Fruit fly (Drosophila melanogaster) whole organism, embryonic: ENCODE results near the gene twe.
A peak's percentile ranks its signal among the peaks of the same experiment; 100 is the strongest.

ENCODE experiments used
- CG10462 ChIP-seq: fragments of 200-800 bp; sonication (Bioruptor generic); optimal IDR thresholded peaks from 2 replicates; lab custom pipeline; 2016; ENCODE audit warnings: missing biosample characterization, missing genetic modification characterization
- CG11247 ChIP-seq: fragments of 200-800 bp; sonication (Bioruptor generic); IDR thresholded peaks from 2 replicates; pipeline ENCODE4 v1.3.6; 2022; ENCODE audit warnings: missing biosample characterization, missing genetic modification characterization
- CG11504 ChIP-seq: fragments of 200-800 bp; sonication (Bioruptor generic); optimal IDR thresholded peaks from 3 replicates; lab custom pipeline; 2019; ENCODE audit warnings: missing biosample characterization, mild to moderate bottlenecking, missing genetic modification characterization, moderate library complexity
- CG15269 ChIP-seq: fragments of 200-800 bp; sonication (Bioruptor generic); optimal IDR thresholded peaks from 2 replicates; lab custom pipeline; 2018; ENCODE audit warnings: missing biosample characterization, mild to moderate bottlenecking, missing genetic modification characterization, moderate library complexity
- CG1529 ChIP-seq: fragments of 200-800 bp; sonication (Bioruptor generic); optimal IDR thresholded peaks from 3 replicates; lab custom pipeline; 2018; ENCODE audit warnings: missing biosample characterization, missing genetic modification characterization
- CG1647 ChIP-seq: fragments of 200-800 bp; sonication (Bioruptor generic); optimal IDR thresholded peaks from 3 replicates; lab custom pipeline; 2016; ENCODE audit warnings: missing biosample characterization, missing genetic modification characterization
- CG1832 ChIP-seq: fragments of 200-800 bp; sonication (Bioruptor generic); optimal IDR thresholded peaks from 2 replicates; lab custom pipeline; 2017; ENCODE audit warnings: missing biosample characterization, mild to moderate bottlenecking, missing genetic modification characterization, inconsistent platforms
- CG31388 ChIP-seq: fragments of 200-800 bp; sonication (Bioruptor generic); optimal IDR thresholded peaks from 2 replicates; lab custom pipeline; 2016; ENCODE audit warnings: missing biosample characterization, missing genetic modification characterization
- CG33557 ChIP-seq: fragments of 200-800 bp; sonication (Bioruptor generic); optimal IDR thresholded peaks from 2 replicates; lab custom pipeline; 2019; ENCODE audit warnings: missing biosample characterization, mild to moderate bottlenecking, missing genetic modification characterization, moderate library complexity
- CG4360 ChIP-seq: fragments of 200-800 bp; sonication (Bioruptor generic); IDR thresholded peaks from 2 replicates; pipeline ENCODE4 v1.3.6; 2022; ENCODE audit warnings: missing biosample characterization, missing genetic modification characterization
- CG7271 ChIP-seq: fragments of 200-800 bp; sonication (Bioruptor generic); optimal IDR thresholded peaks from 2 replicates; lab custom pipeline; 2018; ENCODE audit warnings: missing biosample characterization, mild to moderate bottlenecking, missing genetic modification characterization, moderate library complexity
- CG7963 ChIP-seq: fragments of 200-800 bp; sonication (Bioruptor generic); IDR thresholded peaks from 3 replicates; pipeline ENCODE4 v1.3.6; 2022; ENCODE audit warnings: missing biosample characterization, missing genetic modification characterization; ENCODE audit not compliant: partially characterized antibody
- CG7987 ChIP-seq: fragments of 200-800 bp; sonication (Bioruptor generic); optimal IDR thresholded peaks from 2 replicates; lab custom pipeline; 2018; ENCODE audit warnings: missing biosample characterization, mild to moderate bottlenecking, missing genetic modification characterization, moderate library complexity
- CG8388 ChIP-seq: fragments of 200-800 bp; sonication (Bioruptor generic); optimal IDR thresholded peaks from 2 replicates; lab custom pipeline; 2019; ENCODE audit warnings: missing biosample characterization, mild to moderate bottlenecking, missing genetic modification characterization, moderate library complexity
- Dad ChIP-seq: fragments of 200-800 bp; sonication (Bioruptor generic); optimal IDR thresholded peaks from 3 replicates; lab custom pipeline; 2016; ENCODE audit warnings: missing biosample characterization, missing genetic modification characterization
- Dip2 ChIP-seq: fragments of 200-800 bp; sonication (Bioruptor generic); IDR thresholded peaks from 2 replicates; pipeline ENCODE4 v1.3.6; 2022; ENCODE audit warnings: missing biosample characterization, missing genetic modification characterization
- Dll ChIP-seq: fragments of 200-800 bp; sonication (Bioruptor generic); IDR thresholded peaks from 4 replicates; pipeline ENCODE4 v1.3.6; 2022; ENCODE audit warnings: missing biosample characterization, missing genetic modification characterization; ENCODE audit not compliant: partially characterized antibody
- E2f1 ChIP-seq: fragments of 200-800 bp; sonication (Bioruptor generic); IDR thresholded peaks from 2 replicates; pipeline ENCODE4 v1.3.6; 2022; ENCODE audit warnings: missing biosample characterization, missing genetic modification characterization
- Kr ChIP-seq: fragments of 200-800 bp; sonication (Bioruptor generic); optimal IDR thresholded peaks from 2 replicates; lab custom pipeline; 2017; ENCODE audit warnings: missing biosample characterization, mild to moderate bottlenecking, missing genetic modification characterization
- MESR4 ChIP-seq: fragments of 200-800 bp; sonication (Bioruptor generic); optimal IDR thresholded peaks from 2 replicates; lab custom pipeline; 2018; ENCODE audit warnings: missing biosample characterization, mild to moderate bottlenecking, missing genetic modification characterization, moderate library complexity
- Max ChIP-seq: fragments of 200-800 bp; sonication (Bioruptor generic); optimal IDR thresholded peaks from 2 replicates; lab custom pipeline; 2016; ENCODE audit warnings: missing biosample characterization, mild to moderate bottlenecking, missing genetic modification characterization
- Meics ChIP-seq: fragments of 200-800 bp; sonication (Bioruptor generic); optimal IDR thresholded peaks from 2 replicates; lab custom pipeline; 2017; ENCODE audit warnings: missing biosample characterization, mild to moderate bottlenecking, missing genetic modification characterization
- Mrtf ChIP-seq: fragments of 200-800 bp; sonication (Bioruptor generic); IDR thresholded peaks from 3 replicates; pipeline ENCODE4 v1.3.6; 2022; ENCODE audit warnings: missing biosample characterization, missing genetic modification characterization
- Nf-YC ChIP-seq: fragments of 200-800 bp; optimal IDR thresholded peaks from 3 replicates; lab custom pipeline; 2019; ENCODE audit warnings: missing biosample characterization, mild to moderate bottlenecking, missing genetic modification characterization, moderate library complexity
- Oli ChIP-seq: fragments of 200-800 bp; sonication (Bioruptor generic); optimal IDR thresholded peaks from 2 replicates; lab custom pipeline; 2018; ENCODE audit warnings: missing biosample characterization, mild to moderate bottlenecking, missing genetic modification characterization, moderate library complexity
- Opbp ChIP-seq: fragments of 200-800 bp; sonication (Bioruptor generic); IDR thresholded peaks from 3 replicates; pipeline ENCODE4 v1.3.6; 2022; ENCODE audit warnings: missing biosample characterization, missing genetic modification characterization; ENCODE audit not compliant: partially characterized antibody
- Sin3A ChIP-seq: fragments of >200 bp; optimal IDR thresholded peaks from 2 replicates; lab custom pipeline; 2018
- Sry-δ ChIP-seq: fragments of 200-800 bp; sonication (Bioruptor generic); optimal IDR thresholded peaks from 2 replicates; lab custom pipeline; 2016; ENCODE audit warnings: missing biosample characterization, missing genetic modification characterization
- Ssrp ChIP-seq: fragments of 200-800 bp; sonication (Bioruptor generic); optimal IDR thresholded peaks from 2 replicates; lab custom pipeline; 2018; ENCODE audit warnings: missing biosample characterization, mild to moderate bottlenecking, missing genetic modification characterization, moderate library complexity
- Xbp1 ChIP-seq: fragments of 200-800 bp; sonication (Bioruptor generic); optimal IDR thresholded peaks from 3 replicates; lab custom pipeline; 2016; ENCODE audit warnings: missing biosample characterization, mild to moderate bottlenecking, missing genetic modification characterization
- ab ChIP-seq: fragments of 200-800 bp; sonication (Bioruptor generic); optimal IDR thresholded peaks from 2 replicates; lab custom pipeline; 2016; ENCODE audit warnings: missing biosample characterization, missing genetic modification characterization
- disco-r ChIP-seq: fragments of 200-800 bp; sonication (Bioruptor generic); optimal IDR thresholded peaks from 2 replicates; lab custom pipeline; 2016; ENCODE audit warnings: missing biosample characterization, missing genetic modification characterization
- exex ChIP-seq: fragments of 200-800 bp; sonication (Bioruptor generic); optimal IDR thresholded peaks from 4 replicates; lab custom pipeline; 2018; ENCODE audit warnings: missing biosample characterization, mild to moderate bottlenecking, missing genetic modification characterization, moderate library complexity
- fu2 ChIP-seq: fragments of 200-800 bp; sonication (Bioruptor generic); optimal IDR thresholded peaks from 2 replicates; lab custom pipeline; 2016; ENCODE audit warnings: missing biosample characterization, missing genetic modification characterization
- gcm2 ChIP-seq: fragments of 200-800 bp; sonication (Bioruptor generic); optimal IDR thresholded peaks from 2 replicates; lab custom pipeline; 2016; ENCODE audit warnings: missing biosample characterization, missing genetic modification characterization
- gt ChIP-seq: fragments of 200-800 bp; sonication (Bioruptor generic); IDR thresholded peaks from 2 replicates; pipeline ENCODE4 v1.3.6; 2022; ENCODE audit warnings: missing biosample characterization, missing genetic modification characterization
- jumu ChIP-seq: fragments of 200-800 bp; sonication (Bioruptor generic); optimal IDR thresholded peaks from 3 replicates; lab custom pipeline; 2016; ENCODE audit warnings: missing biosample characterization, missing genetic modification characterization
- kni ChIP-seq: fragments of 200-800 bp; sonication (Bioruptor generic); optimal IDR thresholded peaks from 3 replicates; lab custom pipeline; 2017; ENCODE audit warnings: mild to moderate bottlenecking, missing biosample characterization, missing genetic modification reagents, missing genetic modification characterization
- lab ChIP-seq: fragments of 200-800 bp; sonication (Bioruptor generic); optimal IDR thresholded peaks from 3 replicates; lab custom pipeline; 2017; ENCODE audit warnings: missing biosample characterization, missing genetic modification characterization, mild to moderate bottlenecking, moderate library complexity, missing genetic modification reagents
- lbe ChIP-seq: fragments of 200-800 bp; sonication (Bioruptor generic); optimal IDR thresholded peaks from 2 replicates; lab custom pipeline; 2016; ENCODE audit warnings: missing biosample characterization, mild to moderate bottlenecking, missing genetic modification characterization
- lov ChIP-seq, 2 experiments: fragments of 200-800 bp in 1 of 2; fragments of >200 bp in 1 of 2; sonication (Bioruptor generic) in 1 of 2; IDR thresholded peaks in 1 of 2; optimal IDR thresholded peaks in 1 of 2; 2 replicates in 1 of 2; 3 replicates in 1 of 2; pipeline versions ENCODE4 v1.3.6 to Lab custom; 2017 to 2022; ENCODE audit warnings: missing biosample characterization in 1 of 2, missing genetic modification characterization in 1 of 2
- nau ChIP-seq: fragments of 200-800 bp; sonication (Bioruptor generic); optimal IDR thresholded peaks from 3 replicates; lab custom pipeline; 2017; ENCODE audit warnings: missing biosample characterization, mild to moderate bottlenecking, missing genetic modification characterization, missing genetic modification reagents
- pho ChIP-seq: fragments of 200-800 bp; sonication (Bioruptor generic); optimal IDR thresholded peaks from 2 replicates; lab custom pipeline; 2016; ENCODE audit warnings: missing biosample characterization, missing genetic modification characterization
- pnt ChIP-seq: fragments of 200-800 bp; sonication (Bioruptor generic); optimal IDR thresholded peaks from 3 replicates; lab custom pipeline; 2016; ENCODE audit warnings: missing biosample characterization, missing genetic modification characterization
- tin ChIP-seq: fragments of 200-800 bp; sonication (Bioruptor generic); optimal IDR thresholded peaks from 3 replicates; lab custom pipeline; 2016; ENCODE audit warnings: missing biosample characterization, missing genetic modification characterization
- tna ChIP-seq: fragments of 200-800 bp; sonication (Bioruptor generic); IDR thresholded peaks from 2 replicates; pipeline ENCODE4 v1.3.6; 2022; ENCODE audit warnings: missing biosample characterization, missing genetic modification characterization; ENCODE audit not compliant: partially characterized antibody
- wek ChIP-seq: fragments of 200-800 bp; sonication (Bioruptor generic); optimal IDR thresholded peaks from 3 replicates; lab custom pipeline; 2018; ENCODE audit warnings: missing biosample characterization, mild to moderate bottlenecking, missing genetic modification characterization, moderate library complexity
- z ChIP-seq: fragments of 200-800 bp; sonication (Bioruptor generic); IDR thresholded peaks from 3 replicates; pipeline ENCODE4 v1.3.6; 2022; ENCODE audit warnings: missing biosample characterization, missing genetic modification characterization

The twe gene

DNA sequence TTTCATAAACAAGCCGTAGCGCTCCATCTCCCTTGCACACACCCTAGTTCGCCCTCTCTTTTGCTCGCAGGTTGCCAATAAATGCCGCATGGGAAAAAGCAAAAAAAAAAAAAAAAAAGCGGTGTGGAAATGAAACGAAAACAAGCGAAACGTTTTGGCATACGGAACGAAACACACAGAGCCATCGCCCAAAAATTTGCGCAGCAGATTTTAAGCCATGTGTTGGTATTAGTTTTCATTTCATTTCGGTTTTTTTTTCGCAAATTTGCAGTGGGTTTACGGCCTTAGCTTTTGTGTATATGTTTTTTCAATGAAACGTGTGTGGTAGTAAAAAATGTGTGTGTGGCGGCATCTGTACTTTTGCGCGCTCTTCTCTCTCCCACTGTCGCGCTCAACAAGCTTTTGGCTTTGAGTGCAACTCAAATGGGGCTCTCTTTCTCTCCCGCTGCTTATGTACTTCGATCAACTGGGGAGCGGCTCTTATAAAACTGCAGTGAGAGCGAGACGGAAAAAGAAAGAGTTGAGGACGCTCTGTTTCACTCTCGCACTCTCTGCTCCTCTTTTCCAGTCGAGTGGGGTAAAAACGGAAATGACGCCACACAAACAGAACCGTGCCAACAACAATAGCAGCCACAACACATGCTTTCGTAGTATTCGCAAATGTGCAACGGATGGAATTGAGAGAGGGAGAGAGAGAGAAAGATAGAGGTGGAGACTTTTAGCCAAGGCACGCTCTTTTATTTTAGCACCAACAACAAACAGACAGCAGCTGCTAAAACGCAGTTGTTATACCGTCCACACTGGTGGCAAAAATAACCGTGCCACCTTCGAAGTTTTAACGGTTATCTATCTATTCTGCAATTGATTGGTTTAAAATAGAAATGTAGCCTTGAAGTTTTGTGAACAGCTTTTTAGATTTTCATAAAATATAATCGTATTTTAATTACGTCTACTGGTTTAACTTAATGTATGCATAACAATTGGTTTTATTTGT is 22.9 kb upstream of the twe start (continued):
- TF ChIP-seq nau (peak; percentile 51), CG15269 (tag; lab: Kevin White, UChicago) (peak; percentile 77), tin (no peak), gcm2 (GFP tag; lab: Kevin White, UChicago) (peak; percentile 47), MESR4 (GFP tag; lab: Kevin White, UChicago) (no peak), kni (peak; percentile 84), CG33557 (no peak), Dll (no peak), lov (optimal IDR thresholded peaks at IDR 0.05; lab: Kevin White, UChicago) (no peak), lov (GFP tag; IDR thresholded peaks at IDR 0.05; lab: Robert Waterston, UW) (no peak), CG10462 (peak; percentile 2), CG1529 (GFP tag; lab: Kevin White, UChicago) (no peak), Dip2 (GFP tag; lab: Robert Waterston, UW) (no peak), CG7271 (tag; lab: Kevin White, UChicago) (no peak), pnt (GFP tag; lab: Kevin White, UChicago) (no peak), E2f1 (GFP tag; lab: Robert Waterston, UW) (no peak), fu2 (GFP tag; lab: Kevin White, UChicago) (no peak), lbe (GFP tag; lab: Kevin White, UChicago) (peak; percentile 64), Ssrp (tag; lab: Kevin White, UChicago) (peak; percentile 1), Nf-YC (peak; percentile 1), CG31388 (GFP tag; lab: Kevin White, UChicago) (no peak), CG1832 (GFP tag; lab: Kevin White, UChicago) (peak; percentile 81), Kr (GFP tag; lab: Kevin White, UChicago) (peak; percentile 96), Max (GFP tag; lab: Kevin White, UChicago) (peak; percentile 21), wek (GFP tag; lab: Kevin White, UChicago) (peak; percentile 69), Mrtf (GFP tag; lab: Robert Waterston, UW) (no peak), Sin3A (lab: Kevin White, UChicago) (no peak), exex (tag; lab: Kevin White, UChicago) (peak; percentile 51), CG8388 (GFP tag; lab: Kevin White, UChicago) (peak; percentile 54), ab (GFP tag; lab: Kevin White, UChicago) (no peak), CG7987 (peak; percentile 72), Xbp1 (peak; percentile 36), Meics (peak; percentile 68), disco-r (peak; percentile 47), Dad (GFP tag; lab: Kevin White, UChicago) (peak; percentile 31), Sry-δ (GFP tag; lab: Kevin White, UChicago) (peak; percentile 17), tna (GFP tag; lab: Robert Waterston, UW) (no peak), CG1647 (GFP tag; lab: Kevin White, UChicago) (peak; percentile 0), CG11504 (tag; lab: Kevin White, UChicago) (peak; percentile 56), gt (GFP tag; lab: Robert Waterston, UW) (no peak), jumu (GFP tag; lab: Kevin White, UChicago) (no peak), CG11247 (GFP tag; lab: Robert Waterston, UW) (no peak), pho (GFP tag; lab: Kevin White, UChicago) (peak; percentile 64), CG4360 (GFP tag; lab: Robert Waterston, UW) (no peak), Oli (peak; percentile 56), z (GFP tag; lab: Robert Waterston, UW) (no peak), lab (peak; percentile 85), Opbp (no peak), CG7963 (GFP tag; lab: Robert Waterston, UW) (no peak)
